Worm (Caenorhabditis elegans): ENCODE results near the gene T09F5.20.

The T09F5.20 gene

DNA sequence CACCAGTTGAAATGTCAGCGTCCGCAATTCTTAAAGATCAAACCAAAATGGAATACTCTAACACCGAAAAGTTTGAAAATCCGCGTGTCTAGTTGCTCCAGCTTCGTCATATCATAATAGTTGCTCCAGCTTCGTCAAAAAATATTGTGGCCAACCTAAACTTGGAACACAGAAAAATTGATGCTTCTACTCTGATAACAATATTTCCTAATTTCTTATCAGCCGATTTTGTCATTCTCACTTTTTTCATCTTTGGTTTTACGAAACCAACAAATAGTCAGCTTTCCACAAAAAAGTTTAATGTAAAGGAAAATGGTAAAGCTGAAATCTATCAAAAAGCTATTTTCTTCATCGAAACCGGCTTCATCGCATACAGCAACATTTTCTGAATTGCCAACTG is 34.7 kb upstream of the T09F5.20 start, which contains the start of gene fbxa-84:
Gene fbxa-84 (plus strand): TSS at position 34 of the 400 bp plus-strand sequence.
- no peak for TF ChIP-seq mab-5 (tag; optimal IDR thresholded peaks at IDR 0.05)
- TF ChIP-seq elt-3 (tag; optimal IDR thresholded peaks at IDR 0.05) = no peak
- no peak for TF ChIP-seq unc-62 (GFP tag; optimal IDR thresholded peaks at IDR 0.05)
- TF ChIP-seq sem-2 (GFP tag; optimal IDR thresholded peaks at IDR 0.05) = no peak
- TF ChIP-seq bed-3 (GFP tag; optimal IDR thresholded peaks at IDR 0.05) = no peak
- TF ChIP-seq elt-1 (tag; optimal IDR thresholded peaks at IDR 0.05; ENCODE audit: borderline replicate concordance, insufficient read depth) = no peak
- no peak for TF ChIP-seq snpc-4 (tag; optimal IDR thresholded peaks at IDR 0.05)
- TF ChIP-seq pha-4 (tag; optimal IDR thresholded peaks at IDR 0.05) = no peak

DNA sequence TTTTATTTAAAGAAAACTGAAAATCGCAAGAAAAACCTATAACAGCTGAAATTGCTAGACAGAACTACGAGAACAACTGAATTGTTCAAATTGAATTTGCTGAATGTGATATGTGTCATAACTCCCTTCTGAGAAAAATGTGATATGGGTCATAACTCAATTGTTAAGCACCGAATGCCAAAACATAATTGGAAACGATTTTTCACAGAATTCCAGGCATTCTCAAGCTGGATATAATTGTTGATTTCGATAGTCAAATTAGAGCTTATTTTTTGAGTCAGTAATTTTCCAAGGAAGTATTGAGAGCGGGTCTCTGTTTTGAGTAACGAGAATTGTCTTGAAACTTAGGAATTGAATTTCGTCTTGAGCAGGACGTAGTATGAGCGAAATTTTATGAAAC is 34.2 kb upstream of the T09F5.20 start:
- no peak for TF ChIP-seq lin-32 (GFP tag; optimal IDR thresholded peaks at IDR 0.05)

- no peak for TF ChIP-seq tbx-8 (GFP tag; optimal IDR thresholded peaks at IDR 0.05)
- TF ChIP-seq nhr-76 (tag; optimal IDR thresholded peaks at IDR 0.05) = no peak
- no peak for TF ChIP-seq mep-1 (tag; optimal IDR thresholded peaks at IDR 0.05)
- no peak for TF ChIP-seq sem-2 (GFP tag; optimal IDR thresholded peaks at IDR 0.05)
- TF ChIP-seq lin-32 (GFP tag; optimal IDR thresholded peaks at IDR 0.05) = no peak
- no peak for TF ChIP-seq nhr-12 (tag; optimal IDR thresholded peaks at IDR 0.05)
- no peak for TF ChIP-seq snpc-4 (tag; optimal IDR thresholded peaks at IDR 0.05)
- no peak for TF ChIP-seq mls-2 (tag; optimal IDR thresholded peaks at IDR 0.05)
- no peak for TF ChIP-seq sptf-1 (tag; optimal IDR thresholded peaks at IDR 0.05)
- no peak for TF ChIP-seq ceh-39 (tag; optimal IDR thresholded peaks at IDR 0.05)
- no peak for TF ChIP-seq ceh-83 (GFP tag; optimal IDR thresholded peaks at IDR 0.05)
- no peak for TF ChIP-seq elt-1 (tag; optimal IDR thresholded peaks at IDR 0.05; ENCODE audit: borderline replicate concordance, insufficient read depth)
- TF ChIP-seq mab-5 (tag; optimal IDR thresholded peaks at IDR 0.05) = no peak
- no peak for TF ChIP-seq drap-1 (GFP tag; optimal IDR thresholded peaks at IDR 0.05)
- TF ChIP-seq zip-8 (tag; optimal IDR thresholded peaks at IDR 0.05) = no peak
- TF ChIP-seq nhr-28 (tag; optimal IDR thresholded peaks at IDR 0.05) = no peak
- no peak for TF ChIP-seq ham-2 (GFP tag; optimal IDR thresholded peaks at IDR 0.05)
- no peak for TF ChIP-seq ces-1 (GFP tag; optimal IDR thresholded peaks at IDR 0.05)
These were observed 32.1 kb upstream of the T09F5.20 start, which contains the start of gene T09F5.10 for ce11 chrV:15179757-15180156. T09F5.10 (plus strand) TSS chrV:15180057.

DNA sequence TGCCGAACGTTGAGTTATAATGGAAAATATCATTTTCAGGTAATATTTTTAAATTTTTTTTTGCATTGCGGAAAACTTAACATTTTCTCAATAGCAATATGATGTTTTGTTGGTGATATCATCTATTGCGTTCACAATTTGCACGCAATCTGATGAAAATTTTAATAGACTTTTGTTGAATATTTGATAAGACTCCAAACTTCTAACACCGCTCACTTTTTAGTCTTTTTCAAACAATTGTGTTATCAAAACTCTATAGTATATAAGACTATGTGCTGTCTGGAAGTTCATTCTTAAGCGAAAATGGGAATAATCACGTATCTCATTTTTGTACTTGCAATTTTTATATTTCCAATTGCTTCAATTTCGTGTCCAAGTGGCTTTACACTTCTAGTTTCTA is 27.8 kb upstream of the T09F5.20 start, which contains the start of gene clec-47:
Gene clec-47 (plus strand): TSS at position 301 of the 400 bp plus-strand sequence.
- TF ChIP-seq elt-1 (tag; optimal IDR thresholded peaks at IDR 0.05; ENCODE audit: borderline replicate concordance, insufficient read depth) = no peak
- no peak for TF ChIP-seq snpc-4 (tag; optimal IDR thresholded peaks at IDR 0.05)
- no peak for TF ChIP-seq flh-1 (GFP tag; optimal IDR thresholded peaks at IDR 0.05)
- no peak for TF ChIP-seq tbx-8 (GFP tag; optimal IDR thresholded peaks at IDR 0.05)
- TF ChIP-seq nhr-2 (tag; optimal IDR thresholded peaks at IDR 0.05) = no peak
- TF ChIP-seq drap-1 (GFP tag; optimal IDR thresholded peaks at IDR 0.05) = no peak
- no peak for TF ChIP-seq nhr-28 (tag; optimal IDR thresholded peaks at IDR 0.05)
- TF ChIP-seq unc-39 (tag; optimal IDR thresholded peaks at IDR 0.05) = no peak

DNA sequence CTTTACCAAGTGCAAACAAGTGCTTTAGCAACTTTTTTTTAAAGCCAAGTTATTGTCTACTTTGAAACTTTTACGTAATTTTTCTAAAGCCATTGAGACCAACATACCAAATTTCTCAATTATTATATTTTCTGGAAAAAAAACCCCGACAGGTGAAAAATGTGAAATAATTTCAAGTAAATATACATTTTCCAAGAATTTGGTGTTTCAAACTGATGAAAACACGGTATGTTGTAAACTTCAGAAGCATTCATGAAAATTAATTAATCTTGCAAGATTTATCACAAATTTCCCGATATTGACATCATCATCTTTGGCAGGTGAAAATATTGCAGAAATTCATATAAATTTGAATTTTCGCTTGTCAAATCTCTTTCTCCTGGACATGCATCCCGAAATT is 15.0 kb upstream of the T09F5.20 start, which contains the start of gene srz-11:
Gene srz-11 (plus strand): TSS at position 386 of the 400 bp plus-strand sequence.
- TF ChIP-seq nhr-76 (tag; optimal IDR thresholded peaks at IDR 0.05) = no peak
- TF ChIP-seq ceh-43 (GFP tag; optimal IDR thresholded peaks at IDR 0.05) = no peak
- TF ChIP-seq lin-13 (tag; optimal IDR thresholded peaks at IDR 0.05) = no peak
- no peak for TF ChIP-seq ham-2 (GFP tag; optimal IDR thresholded peaks at IDR 0.05)
- TF ChIP-seq ztf-11 (tag; optimal IDR thresholded peaks at IDR 0.05) = no peak
- TF ChIP-seq nhr-2 (tag; optimal IDR thresholded peaks at IDR 0.05) = no peak
- no peak for TF ChIP-seq flh-1 (GFP tag; optimal IDR thresholded peaks at IDR 0.05)

DNA sequence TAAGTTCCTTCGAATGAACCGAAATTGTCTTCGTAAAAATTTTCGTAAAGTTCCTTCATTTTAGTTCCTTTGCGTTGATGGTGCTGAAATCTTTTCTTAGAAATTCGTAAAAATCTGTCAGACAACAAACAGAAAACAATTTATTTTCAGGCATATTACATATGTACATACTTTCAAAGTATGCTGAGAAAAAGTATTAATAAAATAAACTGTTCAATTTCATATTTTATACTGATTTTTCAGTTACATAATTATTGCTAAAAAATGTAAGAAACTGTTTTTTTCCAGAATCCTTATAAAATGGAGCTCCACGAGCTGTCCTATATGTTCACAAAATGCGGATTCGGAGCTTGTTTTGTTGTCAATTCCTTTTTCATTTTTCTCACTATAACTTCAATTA is 11.0 kb upstream of the T09F5.20 start, which contains the start of gene str-45:
Gene str-45 (plus strand): TSS at position 301 of the 400 bp plus-strand sequence.
- no peak for TF ChIP-seq pha-4 (tag; optimal IDR thresholded peaks at IDR 0.05)
- no peak for TF ChIP-seq mab-5 (tag; optimal IDR thresholded peaks at IDR 0.05)

- TF ChIP-seq unc-120 (tag; optimal IDR thresholded peaks at IDR 0.05; ENCODE audit: poor library complexity, severe bottlenecking) (no peak), nhr-28 (tag; optimal IDR thresholded peaks at IDR 0.05) (no peak), M03D4.4 (tag; optimal IDR thresholded peaks at IDR 0.05) (no peak), unc-39 (tag; optimal IDR thresholded peaks at IDR 0.05) (no peak), ceh-83 (GFP tag; optimal IDR thresholded peaks at IDR 0.05) (no peak), nhr-237 (tag; optimal IDR thresholded peaks at IDR 0.05) (no peak), bed-3 (GFP tag; optimal IDR thresholded peaks at IDR 0.05) (no peak), ztf-11 (tag; optimal IDR thresholded peaks at IDR 0.05) (no peak), snpc-4 (tag; optimal IDR thresholded peaks at IDR 0.05) (no peak), elt-3 (tag; optimal IDR thresholded peaks at IDR 0.05) (no peak), lin-13 (tag; optimal IDR thresholded peaks at IDR 0.05) (no peak), ceh-43 (GFP tag; optimal IDR thresholded peaks at IDR 0.05) (no peak), blmp-1 (tag; optimal IDR thresholded peaks at IDR 0.05) (no peak), flh-1 (GFP tag; optimal IDR thresholded peaks at IDR 0.05) (no peak), mep-1 (tag; optimal IDR thresholded peaks at IDR 0.05) (no peak), ham-2 (GFP tag; optimal IDR thresholded peaks at IDR 0.05) (no peak), nhr-2 (tag; optimal IDR thresholded peaks at IDR 0.05) (no peak), drap-1 (GFP tag; optimal IDR thresholded peaks at IDR 0.05) (no peak), elt-1 (tag; optimal IDR thresholded peaks at IDR 0.05; ENCODE audit: borderline replicate concordance, insufficient read depth) (no peak)
These were observed 8.8 kb upstream of the T09F5.20 start for ce11 chrV:15156504-15156903.

Data from whole organism, mixed stage, embryonic.